Fruit fly (Drosophila melanogaster) whole organism, prepupa: Measurements from ENCODE around the gene GILT3.

Source experiments
- CG10631 ChIP-seq: fragments of 200-800 bp; sonication (Bioruptor generic); optimal IDR thresholded peaks from 2 replicates; lab custom pipeline; 2016; ENCODE audit warnings: missing biosample characterization, missing genetic modification characterization
- CG10669 ChIP-seq: fragments of 200-800 bp; sonication (Bioruptor generic); optimal IDR thresholded peaks from 3 replicates; lab custom pipeline; 2018; ENCODE audit warnings: missing biosample characterization, mild to moderate bottlenecking, missing genetic modification characterization, moderate library complexity
- CG11294 ChIP-seq: fragments of 200-800 bp; sonication (Bioruptor generic); IDR thresholded peaks from 2 replicates; pipeline ENCODE4 v1.3.6; 2022; ENCODE audit warnings: missing biosample characterization, missing genetic modification characterization
- CG11762 ChIP-seq: fragments of 200-800 bp; sonication (Bioruptor generic); optimal IDR thresholded peaks from 3 replicates; lab custom pipeline; 2016; ENCODE audit warnings: missing biosample characterization, missing genetic modification characterization; ENCODE audit not compliant: insufficient read depth
- CG11902 ChIP-seq: fragments of 200-800 bp; sonication (Bioruptor generic); optimal IDR thresholded peaks from 3 replicates; lab custom pipeline; 2016; ENCODE audit warnings: missing biosample characterization, missing genetic modification characterization
- CG15336 ChIP-seq: fragments of 200-800 bp; sonication (Bioruptor generic); IDR thresholded peaks from 2 replicates; pipeline ENCODE4 v1.3.6; 2022; ENCODE audit warnings: missing biosample characterization, missing genetic modification characterization
- CG1621 ChIP-seq: fragments of 200-800 bp; sonication (Bioruptor generic); optimal IDR thresholded peaks from 3 replicates; lab custom pipeline; 2018; ENCODE audit warnings: missing biosample characterization, mild to moderate bottlenecking, missing genetic modification characterization
- CG16779 ChIP-seq: fragments of 200-800 bp; sonication (Bioruptor generic); optimal IDR thresholded peaks from 3 replicates; lab custom pipeline; 2017; ENCODE audit warnings: missing biosample characterization, mild to moderate bottlenecking, missing genetic modification characterization
- CG3032 ChIP-seq: fragments of 200-800 bp; optimal IDR thresholded peaks from 2 replicates; lab custom pipeline; 2019; ENCODE audit warnings: missing biosample characterization, mild to moderate bottlenecking, missing genetic modification characterization, moderate library complexity
- CG31627 ChIP-seq: fragments of 200-800 bp; sonication (Bioruptor generic); optimal IDR thresholded peaks from 3 replicates; lab custom pipeline; 2016; ENCODE audit warnings: missing biosample characterization, missing genetic modification characterization
- CG4318 ChIP-seq: fragments of 200-800 bp; sonication (Bioruptor generic); optimal IDR thresholded peaks from 3 replicates; lab custom pipeline; 2017; ENCODE audit warnings: missing biosample characterization, mild to moderate bottlenecking, missing genetic modification characterization
- CG6163 ChIP-seq: fragments of 200-800 bp; sonication (Bioruptor generic); IDR thresholded peaks from 3 replicates; pipeline ENCODE4 v1.3.6; 2022; ENCODE audit warnings: missing biosample characterization, missing genetic modification characterization
- CG6276 ChIP-seq: fragments of 200-800 bp; sonication (Bioruptor generic); optimal IDR thresholded peaks from 2 replicates; lab custom pipeline; 2017; ENCODE audit warnings: missing biosample characterization, mild to moderate bottlenecking, missing genetic modification characterization
- CG6792 ChIP-seq: fragments of 200-800 bp; sonication (Bioruptor generic); optimal IDR thresholded peaks from 3 replicates; lab custom pipeline; 2016; ENCODE audit warnings: missing biosample characterization, missing genetic modification characterization
- CG6808 ChIP-seq: fragments of 200-800 bp; sonication (Bioruptor generic); optimal IDR thresholded peaks from 3 replicates; lab custom pipeline; 2017; ENCODE audit warnings: missing biosample characterization, missing genetic modification characterization, mild to moderate bottlenecking, moderate library complexity, missing genetic modification reagents
- CG6854 ChIP-seq: fragments of 200-800 bp; sonication (Bioruptor generic); optimal IDR thresholded peaks from 2 replicates; lab custom pipeline; 2017; ENCODE audit warnings: missing biosample characterization, mild to moderate bottlenecking, missing genetic modification characterization
- CG7368 ChIP-seq: fragments of 200-800 bp; sonication (Bioruptor generic); optimal IDR thresholded peaks from 3 replicates; lab custom pipeline; 2016; ENCODE audit warnings: missing biosample characterization, missing genetic modification characterization
- CG8119 ChIP-seq: fragments of 200-800 bp; sonication (Bioruptor generic); IDR thresholded peaks from 3 replicates; pipeline ENCODE4 v1.3.6; 2022; ENCODE audit warnings: missing biosample characterization, missing genetic modification characterization
- CG8319 ChIP-seq: fragments of 200-800 bp; sonication (Bioruptor generic); optimal IDR thresholded peaks from 3 replicates; lab custom pipeline; 2016; ENCODE audit warnings: missing biosample characterization, missing genetic modification characterization
- CG8632 ChIP-seq: fragments of 200-800 bp; sonication (Bioruptor generic); optimal IDR thresholded peaks from 3 replicates; lab custom pipeline; 2016; ENCODE audit warnings: missing biosample characterization, missing genetic modification characterization
- CG9139 ChIP-seq: fragments of 200-800 bp; sonication (Bioruptor generic); optimal IDR thresholded peaks from 3 replicates; lab custom pipeline; 2017; ENCODE audit warnings: missing biosample characterization, mild to moderate bottlenecking, missing genetic modification characterization
- Eip75B ChIP-seq: fragments of 200-800 bp; sonication (Bioruptor generic); optimal IDR thresholded peaks from 3 replicates; lab custom pipeline; 2016; ENCODE audit warnings: missing biosample characterization, missing genetic modification characterization
- Eip78C ChIP-seq: fragments of 200-800 bp; sonication (Bioruptor generic); peaks from one replicate; lab custom pipeline; 2016; ENCODE audit warnings: missing biosample characterization, missing genetic modification characterization
- Eip93F ChIP-seq: fragments of 200-800 bp; sonication (Bioruptor generic); optimal IDR thresholded peaks from 2 replicates; lab custom pipeline; 2016; ENCODE audit warnings: missing biosample characterization, mild to moderate bottlenecking, missing genetic modification characterization
- Ets21C ChIP-seq: fragments of 200-800 bp; sonication (Bioruptor generic); optimal IDR thresholded peaks from 3 replicates; lab custom pipeline; 2016; ENCODE audit warnings: missing biosample characterization, missing genetic modification characterization
- Ets96B ChIP-seq: fragments of 200-800 bp; optimal IDR thresholded peaks from 2 replicates; lab custom pipeline; 2019; ENCODE audit warnings: missing biosample characterization, mild to moderate bottlenecking, missing genetic modification characterization, moderate library complexity
- Hr38 ChIP-seq: sonication (Bioruptor generic); optimal IDR thresholded peaks from 2 replicates; lab custom pipeline; 2016; ENCODE audit warnings: missing biosample characterization, missing genetic modification characterization
- Hr4 ChIP-seq: fragments of 200-800 bp; sonication (Bioruptor generic); optimal IDR thresholded peaks from 3 replicates; lab custom pipeline; 2016; ENCODE audit warnings: missing biosample characterization, missing genetic modification characterization
- Lpt ChIP-seq: fragments of 200-800 bp; sonication (Bioruptor generic); optimal IDR thresholded peaks from 3 replicates; lab custom pipeline; 2016; ENCODE audit warnings: missing biosample characterization, missing genetic modification characterization
- Met ChIP-seq: fragments of 200-800 bp; sonication (Bioruptor generic); optimal IDR thresholded peaks from 3 replicates; lab custom pipeline; 2016; ENCODE audit warnings: missing biosample characterization, missing genetic modification characterization
- OdsH ChIP-seq: fragments of 200-800 bp; sonication (Bioruptor generic); optimal IDR thresholded peaks from 3 replicates; lab custom pipeline; 2016; ENCODE audit warnings: missing biosample characterization, missing genetic modification characterization
- Smox ChIP-seq: fragments of 200-800 bp; sonication (Bioruptor generic); optimal IDR thresholded peaks from 3 replicates; lab custom pipeline; 2016; ENCODE audit warnings: missing biosample characterization, missing genetic modification characterization
- Sox102F ChIP-seq: fragments of 200-800 bp; sonication (Bioruptor generic); optimal IDR thresholded peaks from 2 replicates; lab custom pipeline; 2016; ENCODE audit warnings: missing biosample characterization, mild to moderate bottlenecking, missing genetic modification characterization
- Sox14 ChIP-seq: fragments of 200-800 bp; sonication (Bioruptor generic); optimal IDR thresholded peaks from 3 replicates; lab custom pipeline; 2016; ENCODE audit warnings: missing biosample characterization, missing genetic modification characterization
- achi ChIP-seq: fragments of 200-800 bp; sonication (Bioruptor generic); optimal IDR thresholded peaks from 3 replicates; lab custom pipeline; 2016; ENCODE audit warnings: missing biosample characterization, missing genetic modification characterization
- acj6 ChIP-seq: fragments of 200-800 bp; sonication (Bioruptor generic); optimal IDR thresholded peaks from 3 replicates; lab custom pipeline; 2016; ENCODE audit warnings: missing biosample characterization, missing genetic modification characterization
- cyc ChIP-seq: fragments of 200-800 bp; sonication (Bioruptor generic); optimal IDR thresholded peaks from 3 replicates; lab custom pipeline; 2016; ENCODE audit warnings: missing biosample characterization, missing genetic modification characterization
- dac ChIP-seq: fragments of 200-800 bp; sonication (Bioruptor generic); optimal IDR thresholded peaks from 2 replicates; lab custom pipeline; 2017; ENCODE audit warnings: missing biosample characterization, mild to moderate bottlenecking, missing genetic modification characterization
- dsx ChIP-seq: fragments of 200-800 bp; optimal IDR thresholded peaks from 3 replicates; lab custom pipeline; 2019; ENCODE audit warnings: missing biosample characterization, mild to moderate bottlenecking, missing genetic modification characterization, moderate library complexity; ENCODE audit not compliant: poor library complexity, severe bottlenecking
- esn ChIP-seq: fragments of 200-800 bp; sonication (Bioruptor generic); optimal IDR thresholded peaks from 2 replicates; lab custom pipeline; 2016; ENCODE audit warnings: missing biosample characterization, mild to moderate bottlenecking, missing genetic modification characterization, moderate library complexity
- fd59A ChIP-seq: fragments of 200-800 bp; sonication (Bioruptor generic); optimal IDR thresholded peaks from 2 replicates; lab custom pipeline; 2017; ENCODE audit warnings: missing biosample characterization, mild to moderate bottlenecking, missing genetic modification characterization, missing genetic modification reagents
- fd85E ChIP-seq: fragments of 200-800 bp; sonication (Bioruptor generic); optimal IDR thresholded peaks from 3 replicates; lab custom pipeline; 2016; ENCODE audit warnings: missing biosample characterization, missing genetic modification characterization
- lz ChIP-seq: fragments of 200-800 bp; sonication (Bioruptor generic); optimal IDR thresholded peaks from 3 replicates; lab custom pipeline; 2016; ENCODE audit warnings: missing biosample characterization, missing genetic modification characterization
- net ChIP-seq: fragments of 200-800 bp; sonication (Bioruptor generic); optimal IDR thresholded peaks from 3 replicates; lab custom pipeline; 2016; ENCODE audit warnings: missing biosample characterization, missing genetic modification characterization
- pdm3 ChIP-seq: fragments of 200-800 bp; sonication (Bioruptor generic); optimal IDR thresholded peaks from 3 replicates; lab custom pipeline; 2016; ENCODE audit warnings: missing biosample characterization, missing genetic modification characterization
- salr ChIP-seq, 2 experiments: fragments of 200-800 bp; sonication (Bioruptor generic); optimal IDR thresholded peaks; 3 replicates each; lab custom pipeline; 2016 to 2018; ENCODE audit warnings: missing biosample characterization in 2 of 2, missing genetic modification characterization in 2 of 2, mild to moderate bottlenecking in 1 of 2
- ss ChIP-seq, 2 experiments: fragments of 200-800 bp; sonication (Bioruptor generic); optimal IDR thresholded peaks; 2 replicates in 1 of 2; 3 replicates in 1 of 2; lab custom pipeline; 2017 to 2018; ENCODE audit warnings: mild to moderate bottlenecking in 2 of 2, missing biosample characterization in 2 of 2, missing genetic modification characterization in 2 of 2, moderate library complexity in 1 of 2
- svp ChIP-seq: fragments of 200-800 bp; sonication (Bioruptor generic); peaks from one replicate; lab custom pipeline; 2016; ENCODE audit warnings: missing biosample characterization, missing genetic modification characterization
- topi ChIP-seq: fragments of 200-800 bp; sonication (Bioruptor generic); optimal IDR thresholded peaks from 3 replicates; lab custom pipeline; 2016; ENCODE audit warnings: missing biosample characterization, missing genetic modification characterization
- vri ChIP-seq: fragments of 200-800 bp; sonication (Bioruptor generic); optimal IDR thresholded peaks from 3 replicates; lab custom pipeline; 2016; ENCODE audit warnings: missing biosample characterization, mild to moderate bottlenecking, missing genetic modification characterization

GILT3 gene

dm6 chr3R:23678349-23679193 is 1.4 kb downstream of the GILT3 start, which contains the start of gene GILT2:
Gene GILT2 (plus strand): TSS chr3R:23678895.
- peak; percentile 70 for TF ChIP-seq CG10631
- TF ChIP-seq CG31627 (GFP tag; lab: Kevin White, UChicago): peak; percentile 81
- TF ChIP-seq OdsH (GFP tag; lab: Kevin White, UChicago): peak; percentile 80
- peak; percentile 60 to 73 for TF ChIP-seq ss (GFP tag; optimal IDR thresholded peaks at IDR 0.05; lab: Kevin White, UChicago)
- TF ChIP-seq esn: peak; percentile 91
- no peak for TF ChIP-seq CG6276 (GFP tag; lab: Kevin White, UChicago)
- peak; percentile 71 for TF ChIP-seq CG7368 (GFP tag; lab: Kevin White, UChicago)
- TF ChIP-seq Eip75B (GFP tag; lab: Kevin White, UChicago): peak; percentile 75
- TF ChIP-seq Lpt (GFP tag; lab: Kevin White, UChicago): peak; percentile 42
- peak; percentile 71 for TF ChIP-seq Sox14 (GFP tag; lab: Kevin White, UChicago)
- peak; percentile 80 for TF ChIP-seq CG15336 (GFP tag; lab: Robert Waterston, UW)
- TF ChIP-seq achi (GFP tag; lab: Kevin White, UChicago): peak; percentile 78
- peak; percentile 71 for TF ChIP-seq CG11902 (GFP tag; lab: Kevin White, UChicago)
- no peak for TF ChIP-seq net (GFP tag; lab: Kevin White, UChicago)
- peak; percentile 82 for TF ChIP-seq Eip93F
- TF ChIP-seq CG4318 (GFP tag; lab: Kevin White, UChicago): no peak
- peak; percentile 93 for TF ChIP-seq svp (GFP tag; lab: Kevin White, UChicago)
- TF ChIP-seq CG8119 (GFP tag; lab: Robert Waterston, UW): peak; percentile 74
- TF ChIP-seq Eip78C: peak; percentile 89
- peak; percentile 66 for TF ChIP-seq CG6808 (GFP tag; lab: Kevin White, UChicago)
- TF ChIP-seq CG10669 (GFP tag; lab: Kevin White, UChicago): no peak
- peak; percentile 43 for TF ChIP-seq CG11762 (GFP tag; lab: Kevin White, UChicago)
- peak; percentile 57 for TF ChIP-seq Ets21C (GFP tag; lab: Kevin White, UChicago)
- peak; percentile 88 for TF ChIP-seq Met (GFP tag; lab: Kevin White, UChicago)
- peak; percentile 63 for TF ChIP-seq Ets96B
- TF ChIP-seq fd59A (GFP tag; lab: Kevin White, UChicago): peak; percentile 46
- TF ChIP-seq vri (GFP tag; lab: Kevin White, UChicago): peak; percentile 85
- TF ChIP-seq lz (GFP tag; lab: Kevin White, UChicago): peak; percentile 83
- peak; percentile 83 for TF ChIP-seq CG6792 (GFP tag; lab: Kevin White, UChicago)
- TF ChIP-seq Hr38: no peak
- TF ChIP-seq dac (GFP tag; lab: Kevin White, UChicago): peak; percentile 4
- peak; percentile 88 for TF ChIP-seq cyc (GFP tag; lab: Kevin White, UChicago)
- no peak for TF ChIP-seq salr (GFP tag; optimal IDR thresholded peaks at IDR 0.05; lab: Kevin White, UChicago)
- peak; percentile 61 for TF ChIP-seq CG3032
- peak; percentile 11 for TF ChIP-seq CG1621 (tag; lab: Kevin White, UChicago)
- TF ChIP-seq CG16779: peak; percentile 62
- TF ChIP-seq Smox (GFP tag; lab: Kevin White, UChicago): peak; percentile 86
- peak; percentile 30 for TF ChIP-seq CG9139
- TF ChIP-seq acj6 (GFP tag; lab: Kevin White, UChicago): peak; percentile 71
- TF ChIP-seq CG11294 (GFP tag; lab: Robert Waterston, UW): no peak
- no peak for TF ChIP-seq fd85E (GFP tag; lab: Kevin White, UChicago)
- peak; percentile 88 for TF ChIP-seq CG6163 (GFP tag; lab: Robert Waterston, UW)
- peak; percentile 89 for TF ChIP-seq topi (GFP tag; lab: Kevin White, UChicago)
- peak; percentile 66 for TF ChIP-seq Hr4 (GFP tag; lab: Kevin White, UChicago)
- TF ChIP-seq Sox102F (GFP tag; lab: Kevin White, UChicago): peak; percentile 89
- TF ChIP-seq dsx (GFP tag; lab: Kevin White, UChicago): peak; percentile 59
- peak; percentile 79 for TF ChIP-seq CG8632 (GFP tag; lab: Kevin White, UChicago)
- peak; percentile 78 for TF ChIP-seq CG6854
- peak; percentile 73 for TF ChIP-seq pdm3
- peak; percentile 70 for TF ChIP-seq CG8319 (GFP tag; lab: Kevin White, UChicago)
